Fruit fly (Drosophila melanogaster) Kc167 (cell line): ENCODE measurements around the gene Ddc.

Experiments used
- Myc ChIP-seq: fragments of >200 bp; optimal IDR thresholded peaks from 2 replicates; lab custom pipeline; 2017; ENCODE audit warnings: missing external identifiers
- Sin3A ChIP-seq: fragments of >200 bp; optimal IDR thresholded peaks from 2 replicates; lab custom pipeline; 2018; ENCODE audit warnings: missing external identifiers
- insv ChIP-seq: fragments of >200 bp; optimal IDR thresholded peaks from 3 replicates; lab custom pipeline; 2018; ENCODE audit warnings: missing external identifiers

dm6 chr2L:19071713-19072112, 48.4 kb downstream of the Ddc start:
- TF ChIP-seq Sin3A (lab: Kevin White, UChicago) (no peak), insv (lab: Kevin White, UChicago) (no peak), Myc (no peak)
